In genomic region chrX:1873515-1874126, dm6 we compare ENCODE assay signal across 4 fruit fly cellular contexts.
TF ChIP-seq lines count a peak whose summit lies in the region.

Pgam5 (minus strand) TSS chrX:1873565.
Vps26 (plus strand) TSS chrX:1873853.

- TF ChIP-seq CTCF in whole organism, embryonic (GFP tag; optimal IDR thresholded peaks at IDR 0.05; lab: Kevin White, UChicago) = no peak

TF ChIP-seq in whole organism, adult, 20 proteins besides CTCF, POLR2A, EP300 and RAD21:
- TF ChIP-seq cic (GFP tag; optimal IDR thresholded peaks at IDR 0.05; lab: Kevin White, UChicago) (no peak), CG14711 (tag; optimal IDR thresholded peaks at IDR 0.05; lab: Kevin White, UChicago) (peak; percentile 5), CG7101 (tag; optimal IDR thresholded peaks at IDR 0.05; lab: Kevin White, UChicago) (no peak), kay (GFP tag; lab: Kevin White, UChicago; ENCODE audit: borderline replicate concordance) (no peak), Crg-1 (GFP tag; optimal IDR thresholded peaks at IDR 0.05; lab: Kevin White, UChicago) (no peak), CG5204 (GFP tag; optimal IDR thresholded peaks at IDR 0.05; lab: Kevin White, UChicago) (no peak), CG12768 (GFP tag; optimal IDR thresholded peaks at IDR 0.05; lab: Kevin White, UChicago) (no peak), cnc (optimal IDR thresholded peaks at IDR 0.05; lab: Kevin White, UChicago) (no peak), pad (GFP tag; optimal IDR thresholded peaks at IDR 0.05; lab: Kevin White, UChicago) (peak; percentile 12), CG1620 (GFP tag; optimal IDR thresholded peaks at IDR 0.05; lab: Kevin White, UChicago) (no peak), toe (GFP tag; optimal IDR thresholded peaks at IDR 0.05; lab: Kevin White, UChicago) (no peak), ovo (GFP tag; optimal IDR thresholded peaks at IDR 0.05; lab: Kevin White, UChicago) (no peak), CG33017 (tag; optimal IDR thresholded peaks at IDR 0.05; lab: Kevin White, UChicago) (no peak), Hr96 (GFP tag; optimal IDR thresholded peaks at IDR 0.05; lab: Kevin White, UChicago) (no peak), tj (GFP tag; optimal IDR thresholded peaks at IDR 0.05; lab: Kevin White, UChicago) (peak; percentile 67), Clk (GFP tag; optimal IDR thresholded peaks at IDR 0.05; lab: Kevin White, UChicago) (no peak), CG7045 (GFP tag; optimal IDR thresholded peaks at IDR 0.05; lab: Kevin White, UChicago) (no peak), bab1 (GFP tag; optimal IDR thresholded peaks at IDR 0.05; lab: Kevin White, UChicago) (no peak), Mnt (GFP tag; optimal IDR thresholded peaks at IDR 0.05; lab: Kevin White, UChicago) (peak; percentile 52), CG11617 (GFP tag; optimal IDR thresholded peaks at IDR 0.05; lab: Kevin White, UChicago) (no peak)

TF ChIP-seq in whole organism, embryonic, 481 proteins besides CTCF, POLR2A, EP300 and RAD21 (continues in another document):
- TF ChIP-seq Opbp (GFP tag; IDR thresholded peaks at IDR 0.05; lab: Robert Waterston, UW; ENCODE audit: partially characterized antibody) = no peak
- peak; percentile 76 for TF ChIP-seq sd (tag; optimal IDR thresholded peaks at IDR 0.05; lab: Kevin White, UChicago)
- TF ChIP-seq gsb (GFP tag; IDR thresholded peaks at IDR 0.05; lab: Robert Waterston, UW) = no peak
- TF ChIP-seq CG10267 (tag; optimal IDR thresholded peaks at IDR 0.05; lab: Kevin White, UChicago) = peak; percentile 39
- no peak for TF ChIP-seq CG32767 (GFP tag; IDR thresholded peaks at IDR 0.05; lab: Robert Waterston, UW)
- TF ChIP-seq rib (GFP tag; IDR thresholded peaks at IDR 0.05; lab: Robert Waterston, UW) = no peak
- no peak for TF ChIP-seq Dbx (GFP tag; IDR thresholded peaks at IDR 0.05; lab: Robert Waterston, UW)
- TF ChIP-seq sqz (GFP tag; optimal IDR thresholded peaks at IDR 0.05; lab: Kevin White, UChicago) = peak; percentile 97
- peak; percentile 22 for TF ChIP-seq MBD-R2 (GFP tag; IDR thresholded peaks at IDR 0.05; lab: Robert Waterston, UW)
- no peak for TF ChIP-seq Xbp1 (GFP tag; optimal IDR thresholded peaks at IDR 0.05; lab: Kevin White, UChicago)
- TF ChIP-seq Dll (GFP tag; IDR thresholded peaks at IDR 0.05; lab: Robert Waterston, UW; ENCODE audit: partially characterized antibody) = 0 out of 4 replicates have a peak, but pooled peaks have one; percentile 21
- no peak for TF ChIP-seq pho (GFP tag; optimal IDR thresholded peaks at IDR 0.05; lab: Kevin White, UChicago)
- peak; percentile 49 for TF ChIP-seq Ets97D (GFP tag; optimal IDR thresholded peaks at IDR 0.05; lab: Kevin White, UChicago)
- TF ChIP-seq Hmx (GFP tag; optimal IDR thresholded peaks at IDR 0.05; lab: Kevin White, UChicago) = no peak
- TF ChIP-seq CG2678 (tag; optimal IDR thresholded peaks at IDR 0.05; lab: Kevin White, UChicago) = no peak
- TF ChIP-seq CG8281 (tag; optimal IDR thresholded peaks at IDR 0.05; lab: Kevin White, UChicago) = no peak
- TF ChIP-seq mirr (GFP tag; optimal IDR thresholded peaks at IDR 0.05; lab: Kevin White, UChicago) = no peak
- no peak for TF ChIP-seq CG33557 (GFP tag; optimal IDR thresholded peaks at IDR 0.05; lab: Kevin White, UChicago)
- no peak for TF ChIP-seq sisA (GFP tag; IDR thresholded peaks at IDR 0.05; lab: Robert Waterston, UW)
- TF ChIP-seq CG9797 (GFP tag; optimal IDR thresholded peaks at IDR 0.05; lab: Kevin White, UChicago) = peak; percentile 69
- peak; percentile 61 for TF ChIP-seq pzg (GFP tag; optimal IDR thresholded peaks at IDR 0.05; lab: Kevin White, UChicago)
- TF ChIP-seq Gsc (GFP tag; IDR thresholded peaks at IDR 0.05; lab: Robert Waterston, UW) = no peak
- no peak for TF ChIP-seq ro (GFP tag; IDR thresholded peaks at IDR 0.05; lab: Robert Waterston, UW)
- TF ChIP-seq Hr39 (optimal IDR thresholded peaks at IDR 0.05; lab: Kevin White, UChicago) = no peak
- TF ChIP-seq Asciz (GFP tag; optimal IDR thresholded peaks at IDR 0.05; lab: Kevin White, UChicago) = no peak
- no peak for TF ChIP-seq ase (GFP tag; IDR thresholded peaks at IDR 0.05; lab: Robert Waterston, UW)

TF ChIP-seq in whole organism, prepupa, 60 proteins besides CTCF, POLR2A, EP300 and RAD21:
- peak; percentile 76 for TF ChIP-seq svp (GFP tag; lab: Kevin White, UChicago)
- no peak for TF ChIP-seq CG31627 (GFP tag; optimal IDR thresholded peaks at IDR 0.05; lab: Kevin White, UChicago)
- TF ChIP-seq CG3919 (GFP tag; optimal IDR thresholded peaks at IDR 0.05; lab: Kevin White, UChicago) = no peak
- TF ChIP-seq cyc (GFP tag; optimal IDR thresholded peaks at IDR 0.05; lab: Kevin White, UChicago) = no peak
- peak; percentile 27 for TF ChIP-seq Eip78C (GFP tag; lab: Kevin White, UChicago)
- no peak for TF ChIP-seq CG7368 (GFP tag; optimal IDR thresholded peaks at IDR 0.05; lab: Kevin White, UChicago)
- TF ChIP-seq CG32006 (GFP tag; optimal IDR thresholded peaks at IDR 0.05; lab: Kevin White, UChicago) = no peak

TF ChIP-seq in whole organism, wandering third instar larva, 38 proteins besides CTCF, POLR2A, EP300 and RAD21:
- TF ChIP-seq br (GFP tag; optimal IDR thresholded peaks at IDR 0.05; lab: Kevin White, UChicago) (no peak), ey (GFP tag; optimal IDR thresholded peaks at IDR 0.05; lab: Kevin White, UChicago) (no peak), Dif (GFP tag; optimal IDR thresholded peaks at IDR 0.05; lab: Kevin White, UChicago; ENCODE audit: partially characterized antibody) (no peak), Sp1 (GFP tag; optimal IDR thresholded peaks at IDR 0.05; lab: Kevin White, UChicago) (peak; percentile 15)
